Fruit fly (Drosophila melanogaster): Measurements from ENCODE around the gene PGRP-SB1.

PGRP-SB1 gene

DNA sequence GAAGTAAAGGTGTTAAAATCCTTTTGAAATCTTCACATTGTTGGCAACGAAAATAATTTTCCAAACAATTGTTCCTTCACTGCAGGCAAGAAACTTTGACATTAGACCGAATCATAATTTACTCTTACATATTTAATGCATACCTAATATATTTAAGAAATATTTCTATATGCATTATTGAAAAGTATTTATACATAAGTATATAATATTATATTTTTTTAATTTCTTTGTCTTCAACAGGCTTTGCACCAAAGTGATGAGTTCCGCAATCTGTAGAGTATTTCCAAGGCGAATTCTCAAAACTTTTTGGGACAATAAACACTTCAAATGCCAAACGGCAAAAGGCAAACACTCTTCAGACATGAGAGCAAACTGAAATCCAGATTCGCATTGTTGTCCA is 30.7 kb downstream of the PGRP-SB1 start (continued):
- TF ChIP-seq zen (tag; optimal IDR thresholded peaks at IDR 0.05), result no peak
- peak; percentile 41; the same call in 1 of the 3 replicates for TF ChIP-seq so (GFP tag; IDR thresholded peaks at IDR 0.05)
- no peak; the same call in 2 of the 3 replicates for TF ChIP-seq CG14050 (GFP tag; IDR thresholded peaks at IDR 0.05)
- no peak for TF ChIP-seq pho (GFP tag; optimal IDR thresholded peaks at IDR 0.05)
- TF ChIP-seq Bdp1 (GFP tag; optimal IDR thresholded peaks at IDR 0.05), result no peak
- TF ChIP-seq ab (GFP tag; optimal IDR thresholded peaks at IDR 0.05), result no peak
- no peak for TF ChIP-seq CG31224 (GFP tag; IDR thresholded peaks at IDR 0.05)
- no peak for TF ChIP-seq CG18599 (GFP tag; optimal IDR thresholded peaks at IDR 0.05)
- TF ChIP-seq CG2202 (tag; optimal IDR thresholded peaks at IDR 0.05), result no peak
- TF ChIP-seq en (GFP tag; optimal IDR thresholded peaks at IDR 0.05), result no peak
- peak; percentile 37 for TF ChIP-seq CoRest (tag; optimal IDR thresholded peaks at IDR 0.05)
- TF ChIP-seq CG16779 (GFP tag; IDR thresholded peaks at IDR 0.05), result no peak
- TF ChIP-seq dysf (GFP tag; IDR thresholded peaks at IDR 0.05), result 0 out of 3 replicates have a peak, but pooled peaks have one; percentile 33
- TF ChIP-seq CG17385 (GFP tag; optimal IDR thresholded peaks at IDR 0.05), result peak; percentile 37
- no peak for TF ChIP-seq pfk (GFP tag; optimal IDR thresholded peaks at IDR 0.05)
- TF ChIP-seq Kr (GFP tag; optimal IDR thresholded peaks at IDR 0.05), result no peak
- no peak for TF ChIP-seq CG12299 (tag; optimal IDR thresholded peaks at IDR 0.05)
- TF ChIP-seq Aef1 (GFP tag; IDR thresholded peaks at IDR 0.05), result 0 out of 3 replicates have a peak, but pooled peaks have one; percentile 43
- TF ChIP-seq CG31441 (GFP tag; IDR thresholded peaks at IDR 0.05), result peak; percentile 57
- no peak for TF ChIP-seq CG17186 (GFP tag; optimal IDR thresholded peaks at IDR 0.05)
- TF ChIP-seq Atf6 (GFP tag; IDR thresholded peaks at IDR 0.05), result peak; percentile 43; the same call in 1 of the 2 replicates
- TF ChIP-seq NK7.1 (GFP tag; optimal IDR thresholded peaks at IDR 0.05), result no peak
- peak; percentile 29 for TF ChIP-seq CG7556 (GFP tag; optimal IDR thresholded peaks at IDR 0.05)
- no peak for TF ChIP-seq Med (GFP tag)
- no peak for TF ChIP-seq Sry-δ (GFP tag; optimal IDR thresholded peaks at IDR 0.05)
- no peak for TF ChIP-seq dan (GFP tag; IDR thresholded peaks at IDR 0.05)
- no peak for TF ChIP-seq CG1602 (GFP tag; optimal IDR thresholded peaks at IDR 0.05)
- no peak for TF ChIP-seq CG7357 (GFP tag; IDR thresholded peaks at IDR 0.05)
- TF ChIP-seq Ada2b (GFP tag; IDR thresholded peaks at IDR 0.05), result peak; percentile 32; the same call in 1 of the 2 replicates
- TF ChIP-seq twi (tag; optimal IDR thresholded peaks at IDR 0.05), result no peak
- TF ChIP-seq HLH3B (GFP tag; IDR thresholded peaks at IDR 0.05), result peak; percentile 71
- peak; percentile 8 for TF ChIP-seq ind (GFP tag; optimal IDR thresholded peaks at IDR 0.05)
- peak; percentile 46 for TF ChIP-seq phol (tag; optimal IDR thresholded peaks at IDR 0.05)
- peak; percentile 1 for TF ChIP-seq Asciz (GFP tag; optimal IDR thresholded peaks at IDR 0.05)
- TF ChIP-seq Bgb (GFP tag; IDR thresholded peaks at IDR 0.05; ENCODE audit: partially characterized antibody), result no peak
- TF ChIP-seq CG13123 (GFP tag; optimal IDR thresholded peaks at IDR 0.05), result no peak
- TF ChIP-seq chm (GFP tag; IDR thresholded peaks at IDR 0.05), result no peak; the same call in 1 of the 2 replicates
- no peak for TF ChIP-seq CG11093 (GFP tag; IDR thresholded peaks at IDR 0.05)
- no peak for TF ChIP-seq HLH4C (GFP tag; IDR thresholded peaks at IDR 0.05; ENCODE audit: partially characterized antibody)
- TF ChIP-seq bab2 (GFP tag; optimal IDR thresholded peaks at IDR 0.05), result no peak
- TF ChIP-seq Spps (tag; optimal IDR thresholded peaks at IDR 0.05), result no peak
- peak in 1 of 2 experiments; percentile 72 for TF ChIP-seq bsh (GFP tag; optimal IDR thresholded peaks at IDR 0.05)
- no peak for TF ChIP-seq CG10431 (GFP tag; optimal IDR thresholded peaks at IDR 0.05)
- peak; percentile 93 for TF ChIP-seq D19A (tag; optimal IDR thresholded peaks at IDR 0.05)
- TF ChIP-seq CG12744 (GFP tag; optimal IDR thresholded peaks at IDR 0.05), result no peak
- peak; percentile 69 for TF ChIP-seq Xrp1 (GFP tag; IDR thresholded peaks at IDR 0.05)
- no peak for TF ChIP-seq cas (GFP tag; IDR thresholded peaks at IDR 0.05)
- no peak for TF ChIP-seq Six4 (GFP tag; optimal IDR thresholded peaks at IDR 0.05)
- peak; percentile 73 for TF ChIP-seq CG11504 (tag; optimal IDR thresholded peaks at IDR 0.05)
- TF ChIP-seq Dp (GFP tag; optimal IDR thresholded peaks at IDR 0.05), result no peak
- no peak for TF ChIP-seq CG7928 (GFP tag; optimal IDR thresholded peaks at IDR 0.05)
- TF ChIP-seq CG12659 (GFP tag; optimal IDR thresholded peaks at IDR 0.05), result no peak

Measured in whole organism, embryonic.